Fruit fly (Drosophila melanogaster) whole organism, embryonic: ENCODE measurements around the gene deltaCOP.

Experiments used
- Antp ChIP-seq: fragments of 200-800 bp; sonication (Bioruptor generic); optimal IDR thresholded peaks from 3 replicates; lab custom pipeline; 2016; ENCODE audit warnings: missing biosample characterization, missing genetic modification characterization
- Atf6 ChIP-seq: fragments of 200-800 bp; sonication (Bioruptor generic); IDR thresholded peaks from 2 replicates; pipeline ENCODE4 v1.3.6; 2022; ENCODE audit warnings: missing biosample characterization, missing genetic modification characterization
- CG10979 ChIP-seq: fragments of 200-800 bp; sonication (Bioruptor generic); optimal IDR thresholded peaks from 2 replicates; lab custom pipeline; 2018; ENCODE audit warnings: missing biosample characterization, mild to moderate bottlenecking, missing genetic modification characterization, moderate library complexity
- CG11504 ChIP-seq: fragments of 200-800 bp; sonication (Bioruptor generic); optimal IDR thresholded peaks from 3 replicates; lab custom pipeline; 2019; ENCODE audit warnings: missing biosample characterization, mild to moderate bottlenecking, missing genetic modification characterization, moderate library complexity
- CG12104 ChIP-seq: fragments of 200-800 bp; sonication (Bioruptor generic); optimal IDR thresholded peaks from 3 replicates; lab custom pipeline; 2016; ENCODE audit warnings: missing biosample characterization, missing genetic modification characterization
- CG12155 ChIP-seq: fragments of 200-800 bp; sonication (Bioruptor generic); optimal IDR thresholded peaks from 3 replicates; lab custom pipeline; 2016; ENCODE audit warnings: missing biosample characterization, missing genetic modification characterization
- CG12391 ChIP-seq: fragments of 200-800 bp; sonication (Bioruptor generic); optimal IDR thresholded peaks from 3 replicates; lab custom pipeline; 2018; ENCODE audit warnings: missing biosample characterization, mild to moderate bottlenecking, missing genetic modification characterization, moderate library complexity
- CG12769 ChIP-seq: fragments of 200-800 bp; sonication (Bioruptor generic); optimal IDR thresholded peaks from 2 replicates; lab custom pipeline; 2019; ENCODE audit warnings: missing biosample characterization, mild to moderate bottlenecking, missing genetic modification characterization, moderate library complexity
- CG15269 ChIP-seq: fragments of 200-800 bp; sonication (Bioruptor generic); optimal IDR thresholded peaks from 2 replicates; lab custom pipeline; 2018; ENCODE audit warnings: missing biosample characterization, mild to moderate bottlenecking, missing genetic modification characterization, moderate library complexity
- CG15601 ChIP-seq: fragments of 200-800 bp; sonication (Bioruptor generic); optimal IDR thresholded peaks from 3 replicates; lab custom pipeline; 2019; ENCODE audit warnings: missing biosample characterization, mild to moderate bottlenecking, missing genetic modification characterization, moderate library complexity
- CG16813 ChIP-seq: fragments of 200-800 bp; sonication (Bioruptor generic); IDR thresholded peaks from 3 replicates; pipeline ENCODE4 v1.3.6; 2022; ENCODE audit warnings: missing biosample characterization, missing genetic modification characterization; ENCODE audit not compliant: partially characterized antibody
- CG17829 ChIP-seq: fragments of 200-800 bp; optimal IDR thresholded peaks from 2 replicates; lab custom pipeline; 2019; ENCODE audit warnings: missing biosample characterization, mild to moderate bottlenecking, missing genetic modification characterization, moderate library complexity
- CG31388 ChIP-seq: fragments of 200-800 bp; sonication (Bioruptor generic); optimal IDR thresholded peaks from 2 replicates; lab custom pipeline; 2016; ENCODE audit warnings: missing biosample characterization, missing genetic modification characterization
- CG34224 ChIP-seq: fragments of 200-800 bp; sonication (Bioruptor generic); IDR thresholded peaks from 3 replicates; pipeline ENCODE4 v1.3.6; 2022; ENCODE audit warnings: missing biosample characterization, missing genetic modification characterization; ENCODE audit not compliant: partially characterized antibody
- CG7357 ChIP-seq: fragments of 200-800 bp; sonication (Bioruptor generic); IDR thresholded peaks from 3 replicates; pipeline ENCODE4 v1.3.6; 2022; ENCODE audit warnings: missing biosample characterization, missing genetic modification characterization
- CG7745 ChIP-seq: fragments of 200-800 bp; sonication (Bioruptor generic); optimal IDR thresholded peaks from 2 replicates; lab custom pipeline; 2018; ENCODE audit warnings: missing biosample characterization, mild to moderate bottlenecking, missing genetic modification characterization, moderate library complexity
- CG9876 ChIP-seq: fragments of 200-800 bp; sonication (Bioruptor generic); optimal IDR thresholded peaks from 2 replicates; lab custom pipeline; 2016; ENCODE audit warnings: missing biosample characterization, missing genetic modification characterization
- Doc3 ChIP-seq: fragments of 200-800 bp; sonication (Bioruptor generic); IDR thresholded peaks from 3 replicates; pipeline ENCODE4 v1.3.6; 2022; ENCODE audit warnings: missing biosample characterization, missing genetic modification characterization; ENCODE audit not compliant: partially characterized antibody
- Ets97D ChIP-seq: fragments of 200-800 bp; sonication (Bioruptor generic); optimal IDR thresholded peaks from 3 replicates; lab custom pipeline; 2016; ENCODE audit warnings: missing biosample characterization, missing genetic modification characterization
- Fer2 ChIP-seq: fragments of 200-800 bp; sonication (Bioruptor generic); optimal IDR thresholded peaks from 2 replicates; lab custom pipeline; 2018; ENCODE audit warnings: missing biosample characterization, mild to moderate bottlenecking, missing genetic modification characterization, moderate library complexity
- HHEX ChIP-seq: fragments of 200-800 bp; sonication (Bioruptor generic); optimal IDR thresholded peaks from 3 replicates; lab custom pipeline; 2017; ENCODE audit warnings: missing biosample characterization, mild to moderate bottlenecking, missing genetic modification characterization, missing genetic modification reagents
- Hand ChIP-seq: fragments of 200-800 bp; sonication (Bioruptor generic); optimal IDR thresholded peaks from 2 replicates; lab custom pipeline; 2017; ENCODE audit warnings: mild to moderate bottlenecking, missing biosample characterization, missing genetic modification reagents, missing genetic modification characterization
- Hmx ChIP-seq: fragments of 200-800 bp; sonication (Bioruptor generic); optimal IDR thresholded peaks from 2 replicates; lab custom pipeline; 2016; ENCODE audit warnings: missing biosample characterization, missing genetic modification characterization
- Hr3 ChIP-seq: fragments of 200-800 bp; sonication (Bioruptor generic); optimal IDR thresholded peaks from 3 replicates; lab custom pipeline; 2016; ENCODE audit warnings: missing biosample characterization, missing genetic modification characterization
- Hr39 ChIP-seq: fragments of >200 bp; optimal IDR thresholded peaks from 2 replicates; lab custom pipeline; 2017
- Hr78 ChIP-seq, 2 experiments: fragments of 200-800 bp in 1 of 2; fragments of >200 bp in 1 of 2; sonication (Bioruptor generic) in 1 of 2; optimal IDR thresholded peaks; 2 replicates each; lab custom pipeline; 2017 to 2019; ENCODE audit warnings: missing biosample characterization in 2 of 2, missing genetic modification characterization in 2 of 2, mild to moderate bottlenecking in 1 of 2, moderate library complexity in 1 of 2
- Mes4 ChIP-seq: fragments of 200-800 bp; sonication (Bioruptor generic); optimal IDR thresholded peaks from 2 replicates; lab custom pipeline; 2016; ENCODE audit warnings: missing biosample characterization, missing genetic modification characterization
- NK7.1 ChIP-seq: fragments of 200-800 bp; sonication (Bioruptor generic); optimal IDR thresholded peaks from 3 replicates; lab custom pipeline; 2016; ENCODE audit warnings: missing biosample characterization, missing genetic modification characterization
- Ssrp ChIP-seq: fragments of 200-800 bp; sonication (Bioruptor generic); optimal IDR thresholded peaks from 2 replicates; lab custom pipeline; 2018; ENCODE audit warnings: missing biosample characterization, mild to moderate bottlenecking, missing genetic modification characterization, moderate library complexity
- bowl ChIP-seq: fragments of 200-800 bp; sonication (Bioruptor generic); IDR thresholded peaks from 2 replicates; pipeline ENCODE4 v1.3.6; 2022; ENCODE audit warnings: missing biosample characterization, missing genetic modification characterization
- caup ChIP-seq: fragments of 200-800 bp; sonication (Bioruptor generic); optimal IDR thresholded peaks from 3 replicates; lab custom pipeline; 2017; ENCODE audit warnings: missing biosample characterization, mild to moderate bottlenecking, missing genetic modification characterization, moderate library complexity; ENCODE audit not compliant: severe bottlenecking
- eve ChIP-seq, 2 experiments: fragments of >200 bp; optimal IDR thresholded peaks; 2 replicates each; lab custom pipeline; 2017; ENCODE audit warnings: missing biosample characterization in 2 of 2, missing genetic modification characterization in 2 of 2
- ewg ChIP-seq: fragments of 200-800 bp; sonication (Bioruptor generic); optimal IDR thresholded peaks from 3 replicates; lab custom pipeline; 2017; ENCODE audit warnings: mild to moderate bottlenecking, missing biosample characterization, missing genetic modification reagents, missing genetic modification characterization
- gce ChIP-seq: fragments of 200-800 bp; sonication (Bioruptor generic); IDR thresholded peaks from 3 replicates; pipeline ENCODE4 v1.3.6; 2022; ENCODE audit warnings: missing biosample characterization, missing genetic modification characterization
- gem ChIP-seq: fragments of 200-800 bp; sonication (Bioruptor generic); optimal IDR thresholded peaks from 2 replicates; lab custom pipeline; 2019; ENCODE audit warnings: missing biosample characterization, mild to moderate bottlenecking, missing genetic modification characterization, moderate library complexity
- gfzf ChIP-seq: fragments of 200-800 bp; sonication (Bioruptor generic); optimal IDR thresholded peaks from 2 replicates; lab custom pipeline; 2016; ENCODE audit warnings: missing biosample characterization, mild to moderate bottlenecking, missing genetic modification characterization, moderate library complexity
- gro ChIP-seq: fragments of 200-800 bp; sonication (Bioruptor generic); optimal IDR thresholded peaks from 2 replicates; lab custom pipeline; 2016; ENCODE audit warnings: missing biosample characterization, missing genetic modification characterization
- kah ChIP-seq: fragments of 200-800 bp; sonication (Bioruptor generic); optimal IDR thresholded peaks from 2 replicates; lab custom pipeline; 2018; ENCODE audit warnings: missing biosample characterization, mild to moderate bottlenecking, missing genetic modification characterization
- luna ChIP-seq: fragments of 200-800 bp; sonication (Bioruptor generic); optimal IDR thresholded peaks from 2 replicates; lab custom pipeline; 2016; ENCODE audit warnings: missing biosample characterization, missing genetic modification characterization
- peb ChIP-seq: fragments of 200-800 bp; sonication (Bioruptor generic); IDR thresholded peaks from 2 replicates; pipeline ENCODE4 v1.3.6; 2022; ENCODE audit warnings: missing biosample characterization, missing genetic modification characterization
- pnt ChIP-seq: fragments of 200-800 bp; sonication (Bioruptor generic); optimal IDR thresholded peaks from 3 replicates; lab custom pipeline; 2016; ENCODE audit warnings: missing biosample characterization, missing genetic modification characterization
- ranshi ChIP-seq: fragments of 200-800 bp; sonication (Bioruptor generic); IDR thresholded peaks from 2 replicates; pipeline ENCODE4 v1.3.6; 2022; ENCODE audit warnings: missing biosample characterization, missing genetic modification characterization
- repo ChIP-seq: fragments of 200-800 bp; sonication (Bioruptor generic); optimal IDR thresholded peaks from 2 replicates; lab custom pipeline; 2016; ENCODE audit warnings: missing biosample characterization, missing genetic modification characterization
- salm ChIP-seq: fragments of 200-800 bp; sonication (Bioruptor generic); optimal IDR thresholded peaks from 2 replicates; lab custom pipeline; 2018; ENCODE audit warnings: missing biosample characterization, mild to moderate bottlenecking, missing genetic modification characterization
- sens ChIP-seq: fragments of 200-800 bp; sonication (Bioruptor generic); peaks from one replicate; lab custom pipeline; 2016; ENCODE audit warnings: missing biosample characterization, missing genetic modification characterization
- shn ChIP-seq: fragments of 200-800 bp; sonication (Bioruptor generic); optimal IDR thresholded peaks from 3 replicates; lab custom pipeline; 2016; ENCODE audit warnings: missing biosample characterization, missing genetic modification characterization
- trem ChIP-seq: fragments of 200-800 bp; optimal IDR thresholded peaks from 3 replicates; lab custom pipeline; 2019; ENCODE audit warnings: missing biosample characterization, mild to moderate bottlenecking, missing genetic modification characterization, moderate library complexity
- usp ChIP-seq: fragments of >200 bp; optimal IDR thresholded peaks from 2 replicates; lab custom pipeline; 2017; ENCODE audit warnings: missing biosample characterization, missing genetic modification characterization
- z ChIP-seq: fragments of 200-800 bp; sonication (Bioruptor generic); IDR thresholded peaks from 3 replicates; pipeline ENCODE4 v1.3.6; 2022; ENCODE audit warnings: missing biosample characterization, missing genetic modification characterization
- zf30C ChIP-seq: fragments of 200-800 bp; sonication (Bioruptor generic); optimal IDR thresholded peaks from 3 replicates; lab custom pipeline; 2018; ENCODE audit warnings: missing biosample characterization, mild to moderate bottlenecking, missing genetic modification characterization

Gene deltaCOP

DNA sequence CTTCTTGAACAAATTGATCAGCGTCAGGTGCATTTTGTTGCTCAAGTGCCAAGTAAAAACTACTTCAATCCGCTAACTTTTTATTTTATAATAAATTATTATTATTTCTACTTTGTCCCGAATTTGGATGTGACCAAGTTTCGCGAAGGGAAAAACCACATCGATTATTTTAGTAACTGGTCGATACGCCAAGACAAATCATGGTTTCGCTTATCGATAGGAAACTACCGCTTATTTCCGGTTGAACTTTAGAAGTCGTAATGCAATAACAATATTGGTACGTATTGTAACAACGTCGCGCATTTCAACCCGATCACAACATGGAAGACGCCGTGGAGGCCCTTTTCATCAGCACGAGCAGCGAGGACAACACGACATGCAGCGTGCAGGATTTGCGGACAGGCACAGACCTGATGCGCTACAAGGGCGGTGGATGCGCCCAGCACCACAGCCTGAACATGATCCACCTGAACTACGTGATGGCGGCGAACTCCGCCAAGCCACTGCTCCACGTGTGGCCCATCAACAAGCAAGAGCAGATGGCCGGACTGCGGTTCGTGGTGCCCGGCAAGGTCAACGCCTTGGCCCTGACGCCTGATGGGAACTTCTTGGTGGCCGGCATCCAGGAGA lies 15.6 kb upstream of the deltaCOP start, which contains the start of the genes CG14817 and CG14805 (continued):
- no peak for TF ChIP-seq gem
- TF ChIP-seq HHEX (GFP tag; lab: Kevin White, UChicago): peak; percentile 84
- TF ChIP-seq Antp (GFP tag; lab: Kevin White, UChicago): no peak
- TF ChIP-seq Hr3 (GFP tag; lab: Kevin White, UChicago): no peak
- peak; percentile 19; the same call in 1 of the 2 replicates for TF ChIP-seq ranshi (GFP tag; lab: Robert Waterston, UW)
- peak; percentile 2 for TF ChIP-seq NK7.1 (GFP tag; lab: Kevin White, UChicago)
- peak in 1 of 2 experiments; percentile 96 for TF ChIP-seq Hr78 (GFP tag; optimal IDR thresholded peaks at IDR 0.05; lab: Kevin White, UChicago)
- TF ChIP-seq CG17829: peak; percentile 66
- 0 out of 3 replicates have a peak, but pooled peaks have one; percentile 36 for TF ChIP-seq Doc3 (GFP tag; lab: Robert Waterston, UW)
- no peak for TF ChIP-seq z (GFP tag; lab: Robert Waterston, UW)
- TF ChIP-seq Hr39 (lab: Kevin White, UChicago): no peak
- TF ChIP-seq bowl (GFP tag; lab: Robert Waterston, UW): no peak
- TF ChIP-seq Ssrp: no peak
- TF ChIP-seq Ets97D (GFP tag; lab: Kevin White, UChicago): peak; percentile 98
- TF ChIP-seq kah (GFP tag; lab: Kevin White, UChicago): peak; percentile 74
- peak; percentile 69 for TF ChIP-seq CG15269
- TF ChIP-seq luna: no peak
- peak; percentile 67 for TF ChIP-seq CG34224 (GFP tag; lab: Robert Waterston, UW)
- TF ChIP-seq CG9876 (GFP tag; lab: Kevin White, UChicago): no peak
- TF ChIP-seq CG7357 (GFP tag; lab: Robert Waterston, UW): no peak
- TF ChIP-seq CG12391 (tag; lab: Kevin White, UChicago): peak; percentile 76
- peak; percentile 66 for TF ChIP-seq Fer2 (tag; lab: Kevin White, UChicago)
- peak; percentile 57 for TF ChIP-seq CG12104
- no peak for TF ChIP-seq zf30C (GFP tag; lab: Kevin White, UChicago)
- no peak for TF ChIP-seq eve (GFP tag; optimal IDR thresholded peaks at IDR 0.05; lab: Kevin White, UChicago)
- peak; percentile 70 for TF ChIP-seq salm (tag; lab: Kevin White, UChicago)
- TF ChIP-seq Hmx (GFP tag; lab: Kevin White, UChicago): no peak
- peak; percentile 50; the same call in 1 of the 2 replicates for TF ChIP-seq Atf6 (GFP tag; lab: Robert Waterston, UW)
- TF ChIP-seq trem: peak; percentile 88
- no peak for TF ChIP-seq CG12155 (GFP tag; lab: Kevin White, UChicago)
- peak; percentile 74 for TF ChIP-seq CG15601 (tag; lab: Kevin White, UChicago)
- peak; percentile 20 for TF ChIP-seq ewg (GFP tag; lab: Kevin White, UChicago)
- TF ChIP-seq usp: no peak
- peak; percentile 58 for TF ChIP-seq CG16813
- no peak for TF ChIP-seq CG31388 (GFP tag; lab: Kevin White, UChicago)
- no peak for TF ChIP-seq CG7745 (tag; lab: Kevin White, UChicago)
- no peak for TF ChIP-seq pnt
- TF ChIP-seq repo (GFP tag; lab: Kevin White, UChicago): peak; percentile 11
- TF ChIP-seq gce: peak; percentile 66; the same call in 2 of the 3 replicates
- TF ChIP-seq gro (GFP tag; lab: Kevin White, UChicago): no peak
- TF ChIP-seq caup (GFP tag; lab: Kevin White, UChicago): peak; percentile 93
- TF ChIP-seq shn (GFP tag; lab: Kevin White, UChicago): no peak
- peak; percentile 68 for TF ChIP-seq gfzf (GFP tag; lab: Kevin White, UChicago)
- no peak for TF ChIP-seq CG11504
- no peak for TF ChIP-seq CG12769 (tag; lab: Kevin White, UChicago)
- TF ChIP-seq Mes4: peak; percentile 58
- TF ChIP-seq sens (GFP tag; lab: Kevin White, UChicago): peak; percentile 85
- TF ChIP-seq CG10979: peak; percentile 63
- TF ChIP-seq peb (GFP tag; lab: Robert Waterston, UW): no peak
- peak; percentile 68 for TF ChIP-seq Hand
